Worm (Caenorhabditis elegans): Measurements from ENCODE around the gene swt-3.

swt-3 gene

ce11 chrIV:10771296-10771695 is 9.2 kb downstream of the swt-3 start:
- TF ChIP-seq lin-35 (GFP tag; optimal IDR thresholded peaks at IDR 0.05) (no peak), madf-6 (GFP tag; IDR thresholded peaks at IDR 0.05) (no peak), F57A8.1 (GFP tag; optimal IDR thresholded peaks at IDR 0.05) (no peak), dpl-1 (GFP tag; optimal IDR thresholded peaks at IDR 0.05) (no peak), ceh-27 (GFP tag; optimal IDR thresholded peaks at IDR 0.05) (no peak), let-526 (GFP tag; IDR thresholded peaks at IDR 0.05) (no peak), athp-1 (tag; optimal IDR thresholded peaks at IDR 0.05) (no peak)

- TF ChIP-seq lsy-27 (tag; optimal IDR thresholded peaks at IDR 0.05; ENCODE audit: borderline replicate concordance, insufficient read depth) (no peak), sea-2 (GFP tag; IDR thresholded peaks at IDR 0.05) (no peak), lin-40 (tag; optimal IDR thresholded peaks at IDR 0.05) (no peak), B0336.3 (GFP tag; IDR thresholded peaks at IDR 0.05) (no peak), sptf-2 (GFP tag; optimal IDR thresholded peaks at IDR 0.05) (no peak), ccch-3 (GFP tag; optimal IDR thresholded peaks at IDR 0.05) (no peak), ztf-28 (GFP tag; IDR thresholded peaks at IDR 0.05) (no peak), dpl-1 (GFP tag; optimal IDR thresholded peaks at IDR 0.05) (no peak), cebp-2 (GFP tag; IDR thresholded peaks at IDR 0.05) (no peak), ama-1 (optimal IDR thresholded peaks at IDR 0.05) (no peak), ama-1 (GFP tag; optimal IDR thresholded peaks at IDR 0.05) (no peak), egl-18 (GFP tag; IDR thresholded peaks at IDR 0.05) (no peak), ztf-26 (tag; optimal IDR thresholded peaks at IDR 0.05) (no peak), attf-3 (GFP tag; conservative IDR thresholded peaks at IDR 0.05) (no peak), unc-62 (GFP tag; optimal IDR thresholded peaks at IDR 0.05) (no peak)
These were observed 11.1 kb downstream of the swt-3 start, which contains the start of gene T25B9.9 for ce11 chrIV:10769353-10769752. Gene T25B9.9, plus strand, starts transcription at chrIV:10769653.

ce11 chrIV:10768146-10768636 is 12.3 kb downstream of the swt-3 start, which contains the start of gene T25B9.8:
Gene T25B9.8, minus strand, starts transcription at chrIV:10768196.
- TF ChIP-seq hmg-1.2 (GFP tag; IDR thresholded peaks at IDR 0.05) (peak; percentile 65; the same call in 1 of the 2 replicates), ZK185.1 (tag; optimal IDR thresholded peaks at IDR 0.05; ENCODE audit: poor library complexity, severe bottlenecking) (no peak)

ce11 chrIV:10766071-10766470 is 14.4 kb downstream of the swt-3 start:
- TF ChIP-seq let-607 (tag; optimal IDR thresholded peaks at IDR 0.05) (no peak), F57A8.1 (GFP tag; optimal IDR thresholded peaks at IDR 0.05) (no peak), repo-1 (tag; optimal IDR thresholded peaks at IDR 0.05) (no peak), unc-62 (GFP tag; optimal IDR thresholded peaks at IDR 0.05) (no peak), unc-130 (GFP tag; optimal IDR thresholded peaks at IDR 0.05) (peak; percentile 41), F22D6.2 (tag; optimal IDR thresholded peaks at IDR 0.05) (no peak), ccch-3 (GFP tag; optimal IDR thresholded peaks at IDR 0.05) (no peak), chd-7 (tag; optimal IDR thresholded peaks at IDR 0.05) (no peak), zim-3 (tag; optimal IDR thresholded peaks at IDR 0.05) (no peak), egl-18 (GFP tag; IDR thresholded peaks at IDR 0.05) (no peak), mxl-1 (tag; optimal IDR thresholded peaks at IDR 0.05) (no peak), B0261.1 (tag; optimal IDR thresholded peaks at IDR 0.05) (no peak), ztf-22 (GFP tag; optimal IDR thresholded peaks at IDR 0.05) (no peak), attf-6 (GFP tag; IDR thresholded peaks at IDR 0.05) (0 out of 2 replicates have a peak, but pooled peaks have one; percentile 30), K12H6.12 (tag; optimal IDR thresholded peaks at IDR 0.05) (no peak), ztf-3 (GFP tag; optimal IDR thresholded peaks at IDR 0.05) (no peak), lag-1 (GFP tag; IDR thresholded peaks at IDR 0.05) (no peak), atf-7 (tag; optimal IDR thresholded peaks at IDR 0.05) (no peak), Y56A3A.18 (GFP tag; IDR thresholded peaks at IDR 0.05) (no peak), Y53G8AR.9 (GFP tag; conservative IDR thresholded peaks at IDR 0.05) (no peak), sea-2 (GFP tag; IDR thresholded peaks at IDR 0.05) (no peak), F52B5.7 (tag; optimal IDR thresholded peaks at IDR 0.05) (no peak), ama-1 (optimal IDR thresholded peaks at IDR 0.05) (no peak), ama-1 (GFP tag; optimal IDR thresholded peaks at IDR 0.05) (no peak), madf-6 (GFP tag; IDR thresholded peaks at IDR 0.05) (peak; percentile 94), hlh-12 (tag; optimal IDR thresholded peaks at IDR 0.05) (no peak), nhr-120 (GFP tag; IDR thresholded peaks at IDR 0.05) (no peak), nhr-90 (tag; optimal IDR thresholded peaks at IDR 0.05) (no peak), hmg-1.2 (GFP tag; IDR thresholded peaks at IDR 0.05) (no peak), Y67H2A.10 (GFP tag; conservative IDR thresholded peaks at IDR 0.05) (no peak)
